Fruit fly (Drosophila melanogaster) whole organism, larva: ENCODE data around the gene CG4911.
A peak's percentile ranks its signal among the peaks of the same experiment; 100 is the strongest.

Source experiments
- noc ChIP-seq: fragments of 200-800 bp; sonication (Bioruptor generic); optimal IDR thresholded peaks from 3 replicates; lab custom pipeline; 2019; ENCODE audit warnings: missing biosample characterization, mild to moderate bottlenecking, missing genetic modification characterization, moderate library complexity

The CG4911 gene

DNA sequence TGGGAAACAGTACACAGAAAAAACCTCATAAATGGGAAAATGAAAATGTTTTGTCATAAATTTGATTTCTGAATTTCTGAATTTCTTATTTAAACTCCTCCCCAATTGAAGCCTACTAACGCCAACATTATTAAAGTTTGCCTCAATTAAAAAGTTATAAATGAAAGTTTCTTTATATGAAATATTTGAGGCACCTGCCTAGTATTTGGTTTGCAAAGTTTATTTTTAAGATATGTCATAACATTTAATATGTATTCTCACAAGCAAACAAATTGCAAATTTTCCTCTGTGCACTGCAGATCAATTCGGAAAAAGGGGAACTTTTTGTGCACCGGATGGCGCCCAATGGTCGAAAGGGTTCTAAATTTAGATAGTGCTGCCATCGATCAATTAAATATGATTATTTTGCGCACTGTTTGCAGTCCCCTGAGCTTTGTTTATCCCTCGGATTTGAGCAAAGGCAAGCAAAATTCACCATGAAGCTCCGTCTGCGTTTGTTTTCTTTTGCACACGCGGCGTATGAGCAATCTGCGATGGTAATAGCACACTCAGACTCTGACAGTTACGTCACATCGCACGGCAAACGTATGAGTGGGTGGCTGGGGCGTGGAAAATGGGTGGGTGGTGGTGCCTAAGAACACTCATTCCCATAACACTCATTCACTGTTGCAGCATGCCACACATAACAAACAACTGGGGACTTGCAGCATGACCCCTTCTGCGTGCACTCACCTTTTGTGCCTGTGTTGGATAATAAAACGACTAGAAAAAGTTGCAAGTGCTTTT lies 7.4 kb downstream of the CG4911 start:
- peak; percentile 15 for TF ChIP-seq noc

DNA sequence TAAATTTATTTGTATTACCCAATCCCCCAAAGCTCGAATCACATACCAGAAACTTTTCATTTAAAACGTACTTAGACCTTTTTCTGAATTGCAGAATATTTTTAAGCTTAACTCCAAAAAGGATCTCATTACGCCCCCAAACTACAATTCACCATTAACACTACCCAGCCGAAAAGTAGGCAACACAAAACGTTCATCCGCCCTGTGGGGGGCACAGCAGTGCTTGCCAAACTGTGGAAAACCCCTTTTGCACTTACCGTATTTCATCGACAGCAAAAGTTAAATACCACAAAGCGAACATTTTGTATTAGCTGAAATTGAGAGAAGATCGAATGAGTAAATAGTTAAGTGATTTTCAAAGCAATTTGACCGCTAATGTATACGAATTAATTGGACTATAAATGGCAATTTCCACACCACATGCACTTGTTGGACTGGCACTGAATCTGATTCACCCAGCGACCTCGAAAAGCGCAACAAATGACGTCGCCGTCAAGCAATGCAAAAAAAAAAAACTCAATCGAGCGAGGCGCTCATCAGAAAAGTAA lies 8.2 kb downstream of the CG4911 start:
- no peak for TF ChIP-seq noc

DNA sequence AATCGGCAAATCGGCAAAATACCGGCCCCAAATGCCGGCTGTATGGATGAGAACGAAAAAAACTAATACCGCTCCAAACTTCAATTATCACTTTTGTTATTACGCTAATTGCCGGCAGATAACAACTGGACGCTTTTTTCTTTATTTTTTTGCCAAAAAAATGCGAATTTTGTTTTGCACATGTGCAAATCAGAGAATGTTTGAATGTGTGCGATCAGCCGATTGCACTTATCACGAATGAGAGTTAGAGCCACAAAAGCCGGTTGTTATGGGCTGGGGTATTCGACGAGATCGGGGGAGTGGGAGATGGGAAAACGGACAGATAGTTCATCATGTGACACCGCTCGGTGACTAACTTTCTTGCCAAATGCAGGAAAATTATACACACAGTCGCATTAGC lies 8.9 kb downstream of the CG4911 start:
- TF ChIP-seq noc: peak; percentile 54

DNA sequence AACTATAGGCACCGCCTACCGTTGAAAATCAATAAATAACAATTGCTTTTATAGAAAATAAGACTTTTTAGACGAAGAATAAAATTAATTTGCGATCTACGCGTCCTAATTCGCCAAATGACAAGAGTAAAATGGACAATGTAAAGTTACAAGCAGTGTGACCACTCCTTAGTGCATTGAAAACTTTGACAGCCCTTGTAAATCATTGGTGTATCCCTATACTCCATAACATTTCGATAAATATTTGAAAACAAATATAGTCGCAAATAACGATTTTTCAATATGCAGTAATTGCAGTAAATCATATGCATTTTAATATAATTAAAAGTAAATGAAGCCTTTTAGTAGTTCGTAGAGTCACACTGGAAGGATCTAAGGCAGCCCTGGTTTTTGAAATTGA lies 9.7 kb downstream of the CG4911 start:
- TF ChIP-seq noc: no peak

DNA sequence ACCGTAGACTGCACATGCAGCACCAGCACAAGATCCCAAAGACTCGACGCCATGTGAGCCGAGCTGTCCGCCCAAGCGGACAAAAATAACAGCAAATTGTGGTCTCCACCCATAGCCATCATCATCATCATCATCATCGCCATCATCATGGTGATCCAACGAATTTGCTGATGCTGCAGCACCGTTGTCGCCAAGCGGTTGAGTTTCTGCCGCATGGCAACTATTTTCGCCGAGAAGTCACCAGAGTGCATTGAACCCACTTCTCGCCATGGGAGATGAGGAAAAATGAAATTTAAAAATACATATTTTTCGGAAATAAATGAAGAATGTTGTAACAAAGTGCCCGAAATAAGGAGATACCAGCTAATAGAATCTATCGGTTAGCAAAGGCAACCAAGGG lies 11.1 kb downstream of the CG4911 start:
- TF ChIP-seq noc: no peak

DNA sequence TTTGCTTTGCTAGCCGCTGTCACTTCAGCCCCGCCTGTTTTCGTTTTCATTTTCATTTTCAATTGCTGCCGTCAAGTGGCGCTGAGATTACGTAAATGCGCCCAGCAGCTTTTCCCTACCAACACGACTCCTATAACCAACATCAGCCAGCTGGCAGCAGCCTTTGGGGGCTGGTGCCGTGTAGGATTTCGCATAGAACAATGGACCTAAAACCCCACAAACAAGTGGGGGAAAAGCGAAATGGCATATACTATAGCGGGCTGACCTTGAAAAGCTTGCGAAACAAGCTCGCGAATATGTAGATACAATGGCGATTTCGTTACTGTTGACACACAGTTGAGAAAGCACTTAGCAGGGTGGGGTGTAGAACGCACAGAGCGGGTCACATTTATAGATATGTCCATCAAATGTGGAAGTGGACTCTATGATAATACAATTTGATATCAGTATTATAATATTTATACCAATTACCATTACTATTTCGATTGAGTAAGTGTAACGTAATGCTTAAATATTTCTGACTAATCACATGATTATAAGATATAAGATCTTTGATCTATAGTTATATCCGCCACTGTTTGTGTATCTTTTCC lies 12.8 kb downstream of the CG4911 start:
- peak; percentile 19 for TF ChIP-seq noc

DNA sequence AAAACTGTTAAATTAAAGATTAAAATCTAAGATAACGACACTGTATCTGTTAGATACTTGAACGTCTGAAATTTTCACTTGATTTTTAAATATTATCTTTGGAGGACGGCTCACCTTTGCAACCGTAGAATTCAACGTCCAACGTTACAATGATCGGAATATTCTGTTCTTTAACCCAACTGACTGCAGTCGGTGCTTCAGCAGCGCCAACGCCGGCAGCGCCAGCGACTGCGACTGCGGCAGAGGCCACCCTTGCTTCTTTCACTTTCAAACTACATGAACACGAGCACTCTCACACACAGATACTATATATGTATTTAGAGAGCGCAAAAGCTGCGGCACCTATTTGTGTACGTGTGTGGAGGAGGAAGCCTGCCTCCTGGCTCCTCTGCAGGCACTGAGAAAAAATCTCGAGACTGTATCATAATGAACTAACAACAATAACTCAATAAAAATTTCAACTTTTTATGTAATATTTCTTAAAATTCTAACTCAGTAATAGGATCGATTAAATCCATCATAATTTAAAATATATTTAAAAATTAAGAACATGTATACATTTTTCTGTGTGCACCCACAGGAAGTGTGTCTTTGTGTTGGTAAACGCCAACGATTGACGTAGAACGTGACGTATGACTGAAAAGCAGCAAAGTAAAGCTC lies 15.0 kb downstream of the CG4911 start:
- TF ChIP-seq noc: peak; percentile 95

DNA sequence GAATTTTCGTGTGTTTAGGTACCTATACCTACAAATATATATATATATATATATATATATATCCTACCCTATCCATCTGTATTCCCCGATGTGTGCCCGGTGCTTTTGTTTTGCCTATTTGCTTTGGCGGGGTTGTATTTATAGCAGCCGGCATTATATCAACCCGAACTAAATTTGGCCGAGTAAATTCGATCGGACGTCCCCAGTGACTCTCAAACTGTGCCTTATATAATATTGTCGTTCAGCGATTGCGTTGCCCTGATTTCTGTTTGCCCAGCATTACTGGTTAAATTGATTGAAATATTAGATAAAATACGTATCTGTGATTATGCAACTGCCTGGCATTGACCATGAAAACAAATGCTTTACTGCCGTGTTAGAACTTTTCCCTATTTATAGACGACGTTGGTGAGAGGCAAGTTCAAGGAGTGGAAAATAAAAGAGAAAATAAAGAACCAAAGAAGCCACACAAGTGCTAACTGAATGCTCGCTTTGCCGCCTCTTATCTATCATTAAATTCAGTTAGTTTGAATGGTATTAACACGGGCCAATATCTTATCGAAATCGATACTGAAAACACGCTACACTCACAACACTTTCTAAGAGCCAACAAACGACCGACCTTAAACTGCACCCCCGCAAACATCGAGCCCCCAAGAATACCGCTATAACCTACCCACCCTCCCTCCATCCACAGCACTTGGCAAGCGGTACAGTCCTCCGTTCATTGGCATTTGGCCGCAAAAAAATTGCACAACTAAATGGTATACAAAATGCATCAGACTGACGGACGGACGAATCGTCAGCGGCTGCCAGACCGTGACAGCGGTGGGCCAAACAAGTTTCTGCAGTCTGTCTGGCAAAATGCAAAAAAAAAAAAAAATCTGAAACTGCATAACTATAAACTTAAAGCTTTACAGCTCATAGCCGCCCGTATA lies 16.4 kb downstream of the CG4911 start:
- no peak for TF ChIP-seq noc

DNA sequence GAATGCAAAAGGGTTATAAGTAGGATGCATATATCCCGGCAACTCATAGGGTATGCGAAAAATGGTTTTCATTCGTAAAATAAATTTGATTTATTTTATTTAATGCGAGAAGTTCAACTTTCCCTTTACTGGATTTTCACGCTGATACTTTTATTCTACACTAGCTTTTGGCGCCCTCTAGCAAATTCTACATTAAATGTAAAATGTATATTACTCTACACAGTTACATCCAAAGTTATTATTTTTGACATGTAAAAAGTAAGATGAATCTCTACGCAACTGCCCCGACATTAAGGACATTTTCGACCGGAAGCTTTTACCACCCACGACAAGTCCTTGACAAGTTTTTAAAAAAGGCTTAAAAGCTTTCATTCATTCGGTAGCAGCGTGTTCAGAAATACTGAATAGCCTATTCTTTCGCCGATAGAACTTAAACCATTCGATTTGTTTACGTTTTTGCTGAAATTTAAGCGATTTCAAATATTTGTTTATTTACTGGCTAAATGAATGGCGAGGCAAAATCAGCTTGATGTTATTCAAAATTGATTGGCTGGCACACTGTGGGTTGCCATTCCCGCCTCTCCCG lies 17.6 kb downstream of the CG4911 start:
- no peak for TF ChIP-seq noc

DNA sequence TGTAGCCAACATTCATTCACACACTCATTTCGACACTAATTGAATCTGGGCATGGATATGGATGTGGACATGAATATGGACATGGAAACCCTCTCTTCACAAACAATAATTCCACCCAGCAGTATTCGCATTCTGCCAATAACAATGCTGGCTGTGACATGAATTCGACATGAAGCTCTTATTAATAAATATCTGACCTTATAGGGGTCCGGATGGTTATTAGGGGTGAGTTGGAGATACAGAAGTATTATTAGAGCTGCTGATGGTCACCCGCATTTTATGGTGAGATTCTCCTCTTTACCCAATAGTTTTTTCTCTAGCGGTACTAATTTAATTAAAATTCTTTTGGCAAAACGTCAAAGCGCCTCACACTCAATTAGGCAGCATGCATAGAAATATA lies 18.3 kb downstream of the CG4911 start:
- no peak for TF ChIP-seq noc

DNA sequence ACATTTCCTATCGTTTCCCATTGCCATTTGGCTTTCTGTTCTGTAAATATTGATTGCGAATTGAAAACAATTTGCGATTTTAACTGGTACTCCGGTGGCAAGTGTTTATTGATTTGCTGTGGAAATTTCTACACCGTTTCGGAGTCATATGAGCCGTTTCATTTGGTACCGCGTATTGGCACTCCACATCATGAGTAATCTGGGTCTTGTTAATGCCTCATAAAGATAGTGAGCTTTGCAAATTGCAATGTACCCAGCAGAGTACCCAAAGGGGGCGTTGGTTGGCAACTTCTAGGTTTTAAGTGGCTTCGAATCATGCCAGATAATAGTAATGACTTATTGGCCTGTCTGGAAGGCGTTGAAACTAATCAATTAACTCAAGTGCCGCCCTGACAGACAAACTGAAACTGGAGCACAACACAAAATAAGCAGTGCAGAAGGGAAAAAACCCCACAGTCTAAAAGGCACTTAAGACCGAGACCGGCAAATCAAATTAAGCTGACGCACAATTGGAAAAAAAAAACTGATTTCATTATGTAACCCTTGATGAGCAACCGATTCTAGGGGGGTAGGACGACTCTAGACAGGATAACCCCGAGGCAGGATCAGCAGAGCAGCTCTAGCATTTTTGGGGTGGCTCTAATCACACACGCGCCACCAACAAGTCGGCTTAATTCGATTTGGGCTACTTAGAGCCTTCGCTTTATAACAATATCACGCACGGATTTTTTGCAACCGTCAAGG lies 19.6 kb downstream of the CG4911 start:
- peak; percentile 54 for TF ChIP-seq noc

DNA sequence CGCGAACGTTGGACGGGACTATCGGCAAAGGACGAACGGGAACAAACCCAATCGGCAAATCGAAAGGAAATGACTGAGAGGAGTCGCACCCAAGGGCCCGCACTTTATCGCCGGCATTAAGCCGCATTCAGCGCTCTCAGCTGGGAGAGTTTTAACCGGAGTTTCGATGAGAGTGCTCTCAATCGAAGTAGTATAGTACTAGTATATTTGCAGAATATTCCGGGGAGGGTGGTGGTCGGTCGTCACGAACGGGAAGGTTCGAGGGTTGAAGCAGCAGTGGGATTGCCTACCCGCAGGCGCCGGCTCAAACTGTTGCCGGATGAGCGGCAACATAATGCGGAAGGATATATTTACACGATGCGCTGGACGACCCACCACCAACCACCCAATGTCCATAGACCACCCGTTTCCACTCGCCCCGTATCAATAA lies 20.7 kb downstream of the CG4911 start:
- no peak for TF ChIP-seq noc

DNA sequence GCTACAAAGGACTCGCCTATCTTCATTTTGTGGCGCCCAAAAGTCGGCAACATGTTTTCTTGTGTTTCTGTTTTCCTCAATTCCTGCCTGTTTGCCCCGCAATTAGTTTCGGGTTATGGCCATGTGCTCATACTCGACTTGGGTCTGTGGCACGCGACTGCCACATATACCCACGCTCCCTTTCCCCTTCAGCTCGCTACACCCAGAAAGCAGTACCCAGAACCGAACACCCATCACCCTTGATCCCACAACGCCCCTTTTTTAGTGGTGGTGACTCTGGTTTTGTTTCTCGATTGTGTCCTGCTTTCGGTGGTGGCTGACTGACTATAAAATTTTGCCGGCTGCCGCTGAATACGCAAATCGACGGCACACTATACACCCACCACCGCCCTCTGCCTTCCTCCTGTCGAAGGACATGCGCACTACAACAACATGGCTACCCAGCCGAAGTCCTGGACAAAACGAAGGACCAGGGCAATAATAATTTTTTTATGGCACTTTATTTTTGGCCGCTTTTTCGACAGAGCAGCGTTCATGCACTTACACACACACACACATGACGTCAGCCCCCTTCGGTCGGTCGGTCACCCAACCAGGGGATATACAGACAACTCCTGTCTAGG lies 22.0 kb downstream of the CG4911 start:
- no peak for TF ChIP-seq noc

DNA sequence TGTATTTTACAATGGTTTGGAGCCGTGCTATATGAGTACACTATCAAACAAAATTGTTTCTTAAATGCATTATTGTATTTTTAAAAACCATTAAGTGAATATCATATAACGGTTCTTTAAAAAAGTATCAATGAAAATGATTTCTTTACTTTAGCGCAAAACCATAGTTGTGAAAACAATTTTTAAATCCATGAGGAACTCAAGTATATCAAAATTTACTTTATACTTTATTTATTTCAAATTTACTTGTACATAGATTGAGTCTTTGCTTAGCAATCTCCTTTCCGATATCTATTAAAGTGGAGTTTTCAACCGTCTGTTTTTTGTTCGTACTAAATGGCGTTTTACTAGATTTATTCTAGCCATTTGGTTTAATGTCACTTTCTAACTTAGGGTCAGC lies 25.5 kb downstream of the CG4911 start, which contains the start of gene Argk2:
Gene Argk2 (plus strand): TSS at position 378 of the 400 bp plus-strand sequence.
- TF ChIP-seq noc: no peak

DNA sequence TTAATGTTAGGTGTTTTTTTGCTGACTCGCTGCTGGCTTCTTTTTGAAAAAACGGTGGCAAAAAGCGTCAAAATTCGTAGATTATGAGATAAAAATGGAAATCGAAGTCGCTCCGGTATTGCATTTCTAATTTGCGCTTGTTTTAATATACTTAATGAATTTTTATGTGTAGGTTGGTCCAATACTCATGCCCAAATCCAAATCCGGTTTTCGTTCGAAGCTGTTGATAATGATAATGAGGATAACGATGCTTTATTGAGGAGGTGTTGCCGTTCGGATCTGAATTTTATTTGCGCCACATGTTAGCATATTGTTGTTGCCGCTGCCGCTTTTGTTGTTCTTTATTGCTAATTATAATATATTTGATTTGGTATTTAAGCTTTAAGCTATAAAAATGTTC lies 26.3 kb downstream of the CG4911 start:
- peak; percentile 46 for TF ChIP-seq noc
